Worm (Caenorhabditis elegans) whole organism, L1 larva: ENCODE data around the gene nlg-1.

Experiments
- C04F5.9 ChIP-seq: sonication (generic microtip); optimal IDR thresholded peaks from 2 replicates; lab custom pipeline; 2016; ENCODE audit warnings: missing genetic modification characterization, missing compliant biosample characterization
- C16A3.4 ChIP-seq: fragments of 150-350 bp; optimal IDR thresholded peaks from 2 replicates; lab custom pipeline; 2014; ENCODE audit warnings: missing biosample characterization, missing genetic modification characterization
- C34B4.2 ChIP-seq: sonication (generic microtip); optimal IDR thresholded peaks from 2 replicates; lab custom pipeline; 2017; ENCODE audit warnings: mild to moderate bottlenecking, missing genetic modification characterization, missing compliant biosample characterization
- Y116A8C.19 ChIP-seq: sonication (generic microtip); optimal IDR thresholded peaks from 2 replicates; lab custom pipeline; 2016; ENCODE audit warnings: missing compliant biosample characterization, missing genetic modification characterization, borderline replicate concordance
- aha-1 ChIP-seq: fragments of 150-350 bp; optimal IDR thresholded peaks from 2 replicates; lab custom pipeline; 2014; ENCODE audit warnings: missing biosample characterization, missing genetic modification characterization
- alr-1 ChIP-seq: fragments of 200-800 bp; sonication (Bioruptor generic); optimal IDR thresholded peaks from 2 replicates; lab custom pipeline; 2018; ENCODE audit warnings: borderline replicate concordance, mild to moderate bottlenecking, missing genetic modification characterization, missing compliant biosample characterization
- aly-2 ChIP-seq: fragments of 150-350 bp; optimal IDR thresholded peaks from 2 replicates; lab custom pipeline; 2014; ENCODE audit warnings: missing biosample characterization, missing genetic modification characterization
- blmp-1 ChIP-seq: fragments of 150-350 bp; optimal IDR thresholded peaks from 2 replicates; lab custom pipeline; 2014; ENCODE audit warnings: missing biosample characterization, missing genetic modification characterization
- ceh-8 ChIP-seq: fragments of 200-800 bp; sonication (Bioruptor generic); optimal IDR thresholded peaks from 2 replicates; lab custom pipeline; 2018; ENCODE audit warnings: mild to moderate bottlenecking, missing genetic modification characterization, moderate library complexity, missing compliant biosample characterization
- ces-1 ChIP-seq: fragments of 150-350 bp; optimal IDR thresholded peaks from 2 replicates; lab custom pipeline; 2014; ENCODE audit warnings: missing biosample characterization, missing genetic modification reagents, missing genetic modification characterization
- dpl-1 ChIP-seq, 3 experiments: fragments of 150-350 bp in 2 of 3; sonication (generic microtip) in 1 of 3; optimal IDR thresholded peaks; 2 replicates each; lab custom pipeline; 2014 to 2017; ENCODE audit warnings: missing biosample characterization in 3 of 3, missing genetic modification characterization in 3 of 3, missing genetic modification reagents in 3 of 3
- dsc-1 ChIP-seq: sonication (generic microtip); optimal IDR thresholded peaks from 2 replicates; lab custom pipeline; 2016; ENCODE audit warnings: mild to moderate bottlenecking, missing genetic modification characterization, missing compliant biosample characterization
- efl-1 ChIP-seq, 4 experiments: fragments of 150-350 bp; optimal IDR thresholded peaks in 3 of 4; peaks in 1 of 4; 1 replicate in 1 of 4; 2 replicates in 3 of 4; lab custom pipeline; 2014; ENCODE audit warnings: missing biosample characterization in 2 of 4, missing genetic modification characterization in 2 of 4, missing genetic modification reagents in 2 of 4
- efl-3 ChIP-seq: fragments of 200-800 bp; sonication (Bioruptor generic); optimal IDR thresholded peaks from 2 replicates; lab custom pipeline; 2018; ENCODE audit warnings: mild to moderate bottlenecking, missing genetic modification characterization, missing compliant biosample characterization
- elt-2 ChIP-seq: sonication (generic microtip); optimal IDR thresholded peaks from 2 replicates; lab custom pipeline; 2016; ENCODE audit warnings: missing genetic modification characterization, mild to moderate bottlenecking, inconsistent platforms, missing compliant biosample characterization, missing genetic modification reagents
- elt-3 ChIP-seq, 6 experiments: fragments of 150-350 bp in 1 of 6; sonication (generic microtip); optimal IDR thresholded peaks; 2 replicates each; lab custom pipeline; 2017 to 2018; ENCODE audit warnings: missing biosample characterization in 6 of 6, missing genetic modification characterization in 6 of 6, inconsistent platforms in 1 of 6
- fkh-10 ChIP-seq: sonication (generic microtip); optimal IDR thresholded peaks from 2 replicates; lab custom pipeline; 2017; ENCODE audit warnings: missing biosample characterization, missing genetic modification reagents, missing genetic modification characterization
- fkh-4 ChIP-seq: sonication (generic microtip); optimal IDR thresholded peaks from 2 replicates; lab custom pipeline; 2016; ENCODE audit warnings: missing compliant biosample characterization, missing genetic modification characterization, borderline replicate concordance
- hlh-17 ChIP-seq: fragments of 200-800 bp; sonication (Bioruptor generic); optimal IDR thresholded peaks from 2 replicates; lab custom pipeline; 2018; ENCODE audit warnings: missing genetic modification characterization, mild to moderate bottlenecking, missing compliant biosample characterization, moderate library complexity, borderline replicate concordance
- isw-1 ChIP-seq: fragments of 200-800 bp; sonication (Bioruptor generic); IDR thresholded peaks from 2 replicates; pipeline ENCODE4 v1.3.6; 2022; ENCODE audit warnings: missing genetic modification characterization, missing compliant biosample characterization
- jun-1 ChIP-seq: fragments of 150-350 bp; optimal IDR thresholded peaks from 2 replicates; lab custom pipeline; 2014; ENCODE audit warnings: missing biosample characterization, missing genetic modification reagents, missing genetic modification characterization
- lin-14 ChIP-seq: fragments of 200-800 bp; sonication (Bioruptor generic); optimal IDR thresholded peaks from 2 replicates; lab custom pipeline; 2018; ENCODE audit warnings: mild to moderate bottlenecking, missing genetic modification characterization, moderate library complexity, missing compliant biosample characterization
- lin-35 ChIP-seq, 2 experiments: fragments of 150-350 bp; optimal IDR thresholded peaks; 2 replicates each; lab custom pipeline; 2014; ENCODE audit warnings: missing biosample characterization in 2 of 2, missing genetic modification characterization in 2 of 2, missing genetic modification reagents in 2 of 2
- lin-39 ChIP-seq: fragments of 150-350 bp; optimal IDR thresholded peaks from 2 replicates; lab custom pipeline; 2014; ENCODE audit warnings: missing biosample characterization, missing genetic modification reagents, missing genetic modification characterization
- lir-3 ChIP-seq: sonication (generic microtip); optimal IDR thresholded peaks from 2 replicates; lab custom pipeline; 2016; ENCODE audit warnings: mild to moderate bottlenecking, missing genetic modification characterization, moderate library complexity, missing compliant biosample characterization; ENCODE audit not compliant: poor library complexity
- mab-9 ChIP-seq: fragments of 200-800 bp; sonication (Bioruptor generic); IDR thresholded peaks from 2 replicates; pipeline ENCODE4 v1.3.6; 2022; ENCODE audit warnings: missing genetic modification reagents, missing genetic modification characterization, missing compliant biosample characterization
- mdl-1 ChIP-seq, 2 experiments: fragments of 150-350 bp; optimal IDR thresholded peaks; 2 replicates each; lab custom pipeline; 2014 to 2017; ENCODE audit warnings: missing biosample characterization in 2 of 2, missing genetic modification characterization in 2 of 2, inconsistent platforms in 1 of 2
- mef-2 ChIP-seq: fragments of 150-350 bp; optimal IDR thresholded peaks from 2 replicates; lab custom pipeline; 2014; ENCODE audit warnings: missing biosample characterization, missing genetic modification characterization
- nhr-12 ChIP-seq: sonication (generic microtip); optimal IDR thresholded peaks from 2 replicates; lab custom pipeline; 2017; ENCODE audit warnings: missing biosample characterization, missing genetic modification characterization
- nhr-19 ChIP-seq: fragments of 200-800 bp; sonication (Bioruptor generic); conservative IDR thresholded peaks from 2 replicates; pipeline ENCODE4 v1.3.6; 2022; ENCODE audit warnings: missing genetic modification characterization, missing compliant biosample characterization
- nhr-20 ChIP-seq: sonication (generic microtip); optimal IDR thresholded peaks from 2 replicates; lab custom pipeline; 2016; ENCODE audit warnings: mild to moderate bottlenecking, missing genetic modification characterization, missing compliant biosample characterization
- nhr-237 ChIP-seq: fragments of 150-350 bp; optimal IDR thresholded peaks from 2 replicates; lab custom pipeline; 2014; ENCODE audit warnings: missing biosample characterization, missing genetic modification characterization
- nhr-28 ChIP-seq: fragments of 150-350 bp; optimal IDR thresholded peaks from 2 replicates; lab custom pipeline; 2014; ENCODE audit warnings: missing biosample characterization, missing genetic modification characterization
- nhr-47 ChIP-seq: sonication (generic microtip); optimal IDR thresholded peaks from 2 replicates; lab custom pipeline; 2016; ENCODE audit warnings: mild to moderate bottlenecking, missing genetic modification characterization, moderate library complexity, missing compliant biosample characterization
- nhr-71 ChIP-seq: sonication (generic microtip); optimal IDR thresholded peaks from 2 replicates; lab custom pipeline; 2016; ENCODE audit warnings: mild to moderate bottlenecking, missing genetic modification characterization, moderate library complexity, missing compliant biosample characterization
- nhr-76 ChIP-seq: sonication (generic microtip); optimal IDR thresholded peaks from 2 replicates; lab custom pipeline; 2017; ENCODE audit warnings: missing biosample characterization, missing genetic modification characterization
- nhr-77 ChIP-seq: fragments of 150-350 bp; optimal IDR thresholded peaks from 2 replicates; lab custom pipeline; 2014; ENCODE audit warnings: missing biosample characterization, missing genetic modification characterization
- nhr-85 ChIP-seq: sonication (generic microtip); peaks from one replicate; lab custom pipeline; 2016; ENCODE audit warnings: missing genetic modification characterization, inconsistent platforms, missing compliant biosample characterization
- nhr-90 ChIP-seq: sonication (generic microtip); optimal IDR thresholded peaks from 2 replicates; lab custom pipeline; 2016; ENCODE audit warnings: mild to moderate bottlenecking, missing genetic modification characterization, missing compliant biosample characterization; ENCODE audit not compliant: poor library complexity
- pag-3 ChIP-seq: sonication (generic microtip); optimal IDR thresholded peaks from 2 replicates; lab custom pipeline; 2017; ENCODE audit warnings: missing genetic modification characterization, mild to moderate bottlenecking, missing compliant biosample characterization, antibody characterized with exemption, borderline replicate concordance; ENCODE audit not compliant: insufficient read depth
- pax-3 ChIP-seq: fragments of 200-800 bp; sonication (Bioruptor generic); optimal IDR thresholded peaks from 2 replicates; lab custom pipeline; 2018; ENCODE audit warnings: mild to moderate bottlenecking, missing genetic modification characterization, moderate library complexity, missing compliant biosample characterization
- rnt-1 ChIP-seq: sonication (generic microtip); optimal IDR thresholded peaks from 2 replicates; lab custom pipeline; 2016; ENCODE audit warnings: mild to moderate bottlenecking, missing genetic modification characterization, moderate library complexity, missing compliant biosample characterization
- snu-23 ChIP-seq: sonication (generic microtip); optimal IDR thresholded peaks from 2 replicates; lab custom pipeline; 2016; ENCODE audit warnings: missing genetic modification characterization, missing compliant biosample characterization
- sox-4 ChIP-seq: sonication (generic microtip); optimal IDR thresholded peaks from 2 replicates; lab custom pipeline; 2016; ENCODE audit warnings: missing genetic modification characterization, missing compliant biosample characterization
- sptf-1 ChIP-seq: fragments of 150-350 bp; optimal IDR thresholded peaks from 2 replicates; lab custom pipeline; 2014; ENCODE audit warnings: missing biosample characterization, missing genetic modification characterization
- tlp-1 ChIP-seq: fragments of 150-350 bp; optimal IDR thresholded peaks from 2 replicates; lab custom pipeline; 2014; ENCODE audit warnings: missing biosample characterization, missing genetic modification characterization
- unc-130 ChIP-seq: fragments of 150-350 bp; optimal IDR thresholded peaks from 2 replicates; lab custom pipeline; 2017; ENCODE audit warnings: missing biosample characterization, missing genetic modification characterization, inconsistent platforms
- unc-86 ChIP-seq: sonication (generic microtip); optimal IDR thresholded peaks from 2 replicates; lab custom pipeline; 2016; ENCODE audit warnings: missing genetic modification characterization, missing compliant biosample characterization
- vab-15 ChIP-seq: sonication (generic microtip); optimal IDR thresholded peaks from 2 replicates; lab custom pipeline; 2017; ENCODE audit warnings: missing genotype, mild to moderate bottlenecking, missing genetic modification characterization, missing compliant biosample characterization
- xbp-1 ChIP-seq: sonication (generic microtip); optimal IDR thresholded peaks from 2 replicates; lab custom pipeline; 2016; ENCODE audit warnings: missing genetic modification characterization, missing compliant biosample characterization

nlg-1 gene

ce11 chrX:13675444-13675843, 44.5 kb upstream of the nlg-1 start (continued):
- TF ChIP-seq isw-1 = no peak
- no peak for TF ChIP-seq C34B4.2 (tag; lab: Kevin White, UChicago)
- TF ChIP-seq sptf-1 (tag; lab: Kevin White, UChicago) = no peak
- no peak for TF ChIP-seq rnt-1 (tag; lab: Kevin White, UChicago)
- peak in 1 of 2 experiments; percentile 20 for TF ChIP-seq efl-1 (optimal IDR thresholded peaks at IDR 0.05; lab: Kevin White, UChicago)
- peak in 1 of 2 experiments; percentile 41 for TF ChIP-seq efl-1 (GFP tag; optimal IDR thresholded peaks at IDR 0.05 in 1 of 2; lab: Kevin White, UChicago)
- no peak for TF ChIP-seq fkh-10 (GFP tag; lab: Kevin White, UChicago)
- no peak for TF ChIP-seq dsc-1 (tag; lab: Kevin White, UChicago)
- TF ChIP-seq vab-15 (tag; lab: Kevin White, UChicago) = no peak
- no peak for TF ChIP-seq aha-1
- no peak for TF ChIP-seq jun-1
- TF ChIP-seq alr-1 (tag; lab: Kevin White, UChicago) = no peak
- no peak for TF ChIP-seq mef-2 (tag; lab: Kevin White, UChicago)
- no peak for TF ChIP-seq mab-9 (GFP tag; lab: Robert Waterston, UW)
- peak in 1 of 2 experiments; percentile 6 for TF ChIP-seq mdl-1 (tag; optimal IDR thresholded peaks at IDR 0.05; lab: Kevin White, UChicago)
- peak; percentile 77 for TF ChIP-seq lin-14 (GFP tag; lab: Kevin White, UChicago)
- TF ChIP-seq nhr-237 (tag; lab: Kevin White, UChicago) = no peak
- peak; percentile 34 for TF ChIP-seq nhr-77 (tag; lab: Kevin White, UChicago)
- TF ChIP-seq elt-2 (tag; lab: Kevin White, UChicago) = no peak
- no peak for TF ChIP-seq nhr-19 (GFP tag; lab: Robert Waterston, UW)
- peak; percentile 36 for TF ChIP-seq snu-23 (GFP tag; lab: Kevin White, UChicago)
- TF ChIP-seq C04F5.9 (tag; lab: Kevin White, UChicago) = no peak
- TF ChIP-seq lin-39 (tag; lab: Kevin White, UChicago) = no peak
- no peak for TF ChIP-seq fkh-4 (tag; lab: Kevin White, UChicago)
- TF ChIP-seq nhr-90 (tag; lab: Kevin White, UChicago) = peak; percentile 4
- TF ChIP-seq lir-3 = no peak
- TF ChIP-seq xbp-1 = no peak
- peak; percentile 43 for TF ChIP-seq nhr-20
- no peak for TF ChIP-seq ceh-8 (GFP tag; lab: Kevin White, UChicago)
- TF ChIP-seq unc-86 (tag; lab: Kevin White, UChicago) = no peak
- TF ChIP-seq hlh-17 = no peak
- no peak for TF ChIP-seq unc-130 (tag; lab: Kevin White, UChicago)
- no peak for TF ChIP-seq C16A3.4 (tag; lab: Kevin White, UChicago)
- TF ChIP-seq ces-1 (GFP tag; lab: Kevin White, UChicago) = no peak
- no peak for TF ChIP-seq nhr-76
- TF ChIP-seq elt-3 (tag; optimal IDR thresholded peaks at IDR 0.05; lab: Kevin White, UChicago) = no peak
- TF ChIP-seq aly-2 (tag; lab: Kevin White, UChicago) = no peak
- peak in 1 of 2 experiments; percentile 27 for TF ChIP-seq lin-35 (GFP tag; optimal IDR thresholded peaks at IDR 0.05; lab: Kevin White, UChicago)
- no peak for TF ChIP-seq efl-3 (GFP tag; lab: Kevin White, UChicago)
- no peak for TF ChIP-seq dpl-1 (GFP tag; optimal IDR thresholded peaks at IDR 0.05; lab: Kevin White, UChicago)
- no peak for TF ChIP-seq sox-4 (tag; lab: Kevin White, UChicago)
- TF ChIP-seq, all 84 proteins: peak for 17

ce11 chrX:13672622-13673021, 41.6 kb upstream of the nlg-1 start:
- peak; percentile 75 for TF ChIP-seq blmp-1 (tag; lab: Kevin White, UChicago)
- TF ChIP-seq nhr-12 (tag; lab: Kevin White, UChicago) = no peak
- peak; percentile 15 for TF ChIP-seq nhr-20
- no peak for TF ChIP-seq pax-3 (tag; lab: Kevin White, UChicago)
- TF ChIP-seq nhr-47 (tag; lab: Kevin White, UChicago) = no peak
- peak; percentile 65 for TF ChIP-seq lin-14 (GFP tag; lab: Kevin White, UChicago)
- TF ChIP-seq nhr-28 (tag; lab: Kevin White, UChicago) = no peak
- TF ChIP-seq nhr-90 (tag; lab: Kevin White, UChicago) = peak; percentile 26
- TF ChIP-seq tlp-1 = no peak
- peak; percentile 63 for TF ChIP-seq pag-3 (tag; lab: Kevin White, UChicago)
- peak; percentile 69 for TF ChIP-seq nhr-85 (tag; lab: Kevin White, UChicago)
- TF ChIP-seq lin-35 (GFP tag; optimal IDR thresholded peaks at IDR 0.05; lab: Kevin White, UChicago) = peak in 1 of 2 experiments; percentile 38
- TF ChIP-seq C34B4.2 (tag; lab: Kevin White, UChicago) = no peak
- TF ChIP-seq jun-1 = no peak
- TF ChIP-seq dsc-1 (tag; lab: Kevin White, UChicago) = no peak
- TF ChIP-seq nhr-19 (GFP tag; lab: Robert Waterston, UW) = no peak
- peak; percentile 55 for TF ChIP-seq snu-23 (GFP tag; lab: Kevin White, UChicago)
- peak; percentile 13 for TF ChIP-seq nhr-71 (tag; lab: Kevin White, UChicago)
- TF ChIP-seq unc-86 (tag; lab: Kevin White, UChicago) = no peak
- TF ChIP-seq Y116A8C.19 = no peak
- no peak for TF ChIP-seq isw-1
- no peak for TF ChIP-seq sox-4 (tag; lab: Kevin White, UChicago)
